Fruit fly (Drosophila melanogaster) whole organism, embryonic: ENCODE data around the gene put.

Source experiments
- CG10366 ChIP-seq: fragments of 200-800 bp; sonication (Bioruptor generic); IDR thresholded peaks from 2 replicates; pipeline ENCODE4 v1.3.6; 2022; ENCODE audit warnings: missing biosample characterization, missing genetic modification characterization
- CG13775 ChIP-seq: fragments of 200-800 bp; sonication (Bioruptor generic); optimal IDR thresholded peaks from 3 replicates; lab custom pipeline; 2017; ENCODE audit warnings: missing biosample characterization, mild to moderate bottlenecking, missing genetic modification characterization
- CG15073 ChIP-seq: fragments of 200-800 bp; sonication (Bioruptor generic); optimal IDR thresholded peaks from 2 replicates; lab custom pipeline; 2016; ENCODE audit warnings: missing biosample characterization, missing genetic modification characterization
- CG15514 ChIP-seq: fragments of 200-800 bp; sonication (Bioruptor generic); optimal IDR thresholded peaks from 3 replicates; lab custom pipeline; 2017; ENCODE audit warnings: missing biosample characterization, missing genetic modification characterization, mild to moderate bottlenecking, moderate library complexity, missing genetic modification reagents
- CG2129 ChIP-seq: fragments of 200-800 bp; sonication (Bioruptor generic); IDR thresholded peaks from 2 replicates; pipeline ENCODE4 v1.3.6; 2022; ENCODE audit warnings: missing biosample characterization, missing genetic modification characterization; ENCODE audit not compliant: partially characterized antibody
- CG30020 ChIP-seq: fragments of 200-800 bp; optimal IDR thresholded peaks from 2 replicates; lab custom pipeline; 2019; ENCODE audit warnings: missing biosample characterization, mild to moderate bottlenecking, missing genetic modification characterization, moderate library complexity
- CG3065 ChIP-seq: fragments of 200-800 bp; sonication (Bioruptor generic); optimal IDR thresholded peaks from 2 replicates; lab custom pipeline; 2016; ENCODE audit warnings: missing biosample characterization, missing genetic modification characterization
- CG31388 ChIP-seq: fragments of 200-800 bp; sonication (Bioruptor generic); optimal IDR thresholded peaks from 2 replicates; lab custom pipeline; 2016; ENCODE audit warnings: missing biosample characterization, missing genetic modification characterization
- CG31441 ChIP-seq: fragments of 200-800 bp; sonication (Bioruptor generic); IDR thresholded peaks from 2 replicates; pipeline ENCODE4 v1.3.6; 2022; ENCODE audit warnings: missing biosample characterization, missing genetic modification characterization
- CG32767 ChIP-seq: fragments of 200-800 bp; sonication (Bioruptor generic); IDR thresholded peaks from 2 replicates; pipeline ENCODE4 v1.3.6; 2022; ENCODE audit warnings: missing biosample characterization, missing genetic modification characterization
- CG33557 ChIP-seq: fragments of 200-800 bp; sonication (Bioruptor generic); optimal IDR thresholded peaks from 2 replicates; lab custom pipeline; 2019; ENCODE audit warnings: missing biosample characterization, mild to moderate bottlenecking, missing genetic modification characterization, moderate library complexity
- CG3995 ChIP-seq: fragments of 200-800 bp; sonication (Bioruptor generic); optimal IDR thresholded peaks from 3 replicates; lab custom pipeline; 2016; ENCODE audit warnings: missing biosample characterization, missing genetic modification characterization
- CG4617 ChIP-seq: fragments of 200-800 bp; sonication (Bioruptor generic); optimal IDR thresholded peaks from 3 replicates; lab custom pipeline; 2016; ENCODE audit warnings: missing biosample characterization, missing genetic modification characterization, borderline replicate concordance
- CG6813 ChIP-seq: fragments of 200-800 bp; sonication (Bioruptor generic); optimal IDR thresholded peaks from 2 replicates; lab custom pipeline; 2017; ENCODE audit warnings: missing biosample characterization, missing genetic modification characterization, mild to moderate bottlenecking, moderate library complexity, missing genetic modification reagents
- CG7357 ChIP-seq: fragments of 200-800 bp; sonication (Bioruptor generic); IDR thresholded peaks from 3 replicates; pipeline ENCODE4 v1.3.6; 2022; ENCODE audit warnings: missing biosample characterization, missing genetic modification characterization
- CG8388 ChIP-seq: fragments of 200-800 bp; sonication (Bioruptor generic); optimal IDR thresholded peaks from 2 replicates; lab custom pipeline; 2019; ENCODE audit warnings: missing biosample characterization, mild to moderate bottlenecking, missing genetic modification characterization, moderate library complexity
- CkIIα-i1 ChIP-seq: fragments of 200-800 bp; sonication (Bioruptor generic); IDR thresholded peaks from 2 replicates; pipeline ENCODE4 v1.3.6; 2022; ENCODE audit warnings: missing biosample characterization, missing genetic modification characterization
- Doc2 ChIP-seq: fragments of 200-800 bp; sonication (Bioruptor generic); IDR thresholded peaks from 2 replicates; pipeline ENCODE4 v1.3.6; 2022; ENCODE audit warnings: missing biosample characterization, missing genetic modification characterization
- Fer2 ChIP-seq: fragments of 200-800 bp; sonication (Bioruptor generic); optimal IDR thresholded peaks from 2 replicates; lab custom pipeline; 2018; ENCODE audit warnings: missing biosample characterization, mild to moderate bottlenecking, missing genetic modification characterization, moderate library complexity
- HHEX ChIP-seq: fragments of 200-800 bp; sonication (Bioruptor generic); optimal IDR thresholded peaks from 3 replicates; lab custom pipeline; 2017; ENCODE audit warnings: missing biosample characterization, mild to moderate bottlenecking, missing genetic modification characterization, missing genetic modification reagents
- Hand ChIP-seq: fragments of 200-800 bp; sonication (Bioruptor generic); optimal IDR thresholded peaks from 2 replicates; lab custom pipeline; 2017; ENCODE audit warnings: mild to moderate bottlenecking, missing biosample characterization, missing genetic modification reagents, missing genetic modification characterization
- Hr3 ChIP-seq: fragments of 200-800 bp; sonication (Bioruptor generic); optimal IDR thresholded peaks from 3 replicates; lab custom pipeline; 2016; ENCODE audit warnings: missing biosample characterization, missing genetic modification characterization
- Kr ChIP-seq: fragments of 200-800 bp; sonication (Bioruptor generic); optimal IDR thresholded peaks from 2 replicates; lab custom pipeline; 2017; ENCODE audit warnings: missing biosample characterization, mild to moderate bottlenecking, missing genetic modification characterization
- Lpt ChIP-seq: fragments of >200 bp; optimal IDR thresholded peaks from 2 replicates; lab custom pipeline; 2018; ENCODE audit warnings: missing biosample characterization, missing genetic modification characterization
- Mad ChIP-seq: fragments of 200-800 bp; sonication (Bioruptor generic); optimal IDR thresholded peaks from 2 replicates; lab custom pipeline; 2016; ENCODE audit warnings: missing biosample characterization, missing genetic modification characterization
- Max ChIP-seq: fragments of 200-800 bp; sonication (Bioruptor generic); optimal IDR thresholded peaks from 2 replicates; lab custom pipeline; 2016; ENCODE audit warnings: missing biosample characterization, mild to moderate bottlenecking, missing genetic modification characterization
- Meics ChIP-seq: fragments of 200-800 bp; sonication (Bioruptor generic); optimal IDR thresholded peaks from 2 replicates; lab custom pipeline; 2017; ENCODE audit warnings: missing biosample characterization, mild to moderate bottlenecking, missing genetic modification characterization
- TFAM ChIP-seq: fragments of 200-800 bp; sonication (Bioruptor generic); optimal IDR thresholded peaks from 2 replicates; lab custom pipeline; 2017; ENCODE audit warnings: missing biosample characterization, missing genetic modification characterization, inconsistent platforms
- Tbp ChIP-seq: fragments of >200 bp; optimal IDR thresholded peaks from 2 replicates; lab custom pipeline; 2018; ENCODE audit warnings: missing biosample characterization, missing genetic modification characterization
- bab2 ChIP-seq: fragments of 200-800 bp; sonication (Bioruptor generic); optimal IDR thresholded peaks from 2 replicates; lab custom pipeline; 2016; ENCODE audit warnings: missing biosample characterization, missing genetic modification characterization
- bcd ChIP-seq: fragments of 200-800 bp; sonication (Bioruptor generic); optimal IDR thresholded peaks from 2 replicates; lab custom pipeline; 2017; ENCODE audit warnings: missing biosample characterization, mild to moderate bottlenecking, missing genetic modification characterization
- cas ChIP-seq: fragments of 200-800 bp; sonication (Bioruptor generic); IDR thresholded peaks from 2 replicates; pipeline ENCODE4 v1.3.6; 2022; ENCODE audit warnings: missing biosample characterization, missing genetic modification characterization
- cato ChIP-seq: fragments of 200-800 bp; sonication (Bioruptor generic); optimal IDR thresholded peaks from 2 replicates; lab custom pipeline; 2016; ENCODE audit warnings: missing biosample characterization, missing genetic modification characterization, borderline replicate concordance
- chm ChIP-seq: fragments of 200-800 bp; sonication (Bioruptor generic); IDR thresholded peaks from 2 replicates; pipeline ENCODE4 v1.3.6; 2022; ENCODE audit warnings: missing biosample characterization, missing genetic modification characterization
- ci ChIP-seq: fragments of 200-800 bp; sonication (Bioruptor generic); IDR thresholded peaks from 3 replicates; pipeline ENCODE4 v1.3.6; 2022; ENCODE audit warnings: missing biosample characterization, missing genetic modification characterization
- dimm ChIP-seq: fragments of 200-800 bp; sonication (Bioruptor generic); IDR thresholded peaks from 2 replicates; pipeline ENCODE4 v1.3.6; 2022; ENCODE audit warnings: missing biosample characterization, missing genetic modification characterization
- ems ChIP-seq: fragments of 200-800 bp; sonication (Bioruptor generic); optimal IDR thresholded peaks from 3 replicates; lab custom pipeline; 2016; ENCODE audit warnings: missing biosample characterization, missing genetic modification characterization
- fu2 ChIP-seq: fragments of 200-800 bp; sonication (Bioruptor generic); optimal IDR thresholded peaks from 2 replicates; lab custom pipeline; 2016; ENCODE audit warnings: missing biosample characterization, missing genetic modification characterization
- gsb ChIP-seq: fragments of 200-800 bp; sonication (Bioruptor generic); IDR thresholded peaks from 2 replicates; pipeline ENCODE4 v1.3.6; 2022; ENCODE audit warnings: missing biosample characterization, missing genetic modification characterization
- gt ChIP-seq: fragments of 200-800 bp; sonication (Bioruptor generic); IDR thresholded peaks from 2 replicates; pipeline ENCODE4 v1.3.6; 2022; ENCODE audit warnings: missing biosample characterization, missing genetic modification characterization
- ham ChIP-seq: fragments of 200-800 bp; sonication (Bioruptor generic); IDR thresholded peaks from 2 replicates; pipeline ENCODE4 v1.3.6; 2022; ENCODE audit warnings: missing biosample characterization, missing genetic modification characterization
- kay ChIP-seq: fragments of 200-800 bp; sonication (Bioruptor generic); optimal IDR thresholded peaks from 2 replicates; lab custom pipeline; 2016; ENCODE audit warnings: missing biosample characterization, missing genetic modification characterization
- mirr ChIP-seq: fragments of 200-800 bp; sonication (Bioruptor generic); optimal IDR thresholded peaks from 3 replicates; lab custom pipeline; 2018; ENCODE audit warnings: missing biosample characterization, mild to moderate bottlenecking, missing genetic modification characterization
- nerfin-1 ChIP-seq: fragments of 200-800 bp; sonication (Bioruptor generic); optimal IDR thresholded peaks from 3 replicates; lab custom pipeline; 2019; ENCODE audit warnings: missing biosample characterization, mild to moderate bottlenecking, missing genetic modification characterization, moderate library complexity
- otp ChIP-seq: fragments of 200-800 bp; sonication (Bioruptor generic); IDR thresholded peaks from 3 replicates; pipeline ENCODE4, ENCODE4 v1.3.6; 2022; ENCODE audit warnings: missing biosample characterization, missing genetic modification characterization
- p53 ChIP-seq: fragments of 200-800 bp; sonication (Bioruptor generic); optimal IDR thresholded peaks from 2 replicates; lab custom pipeline; 2016; ENCODE audit warnings: missing biosample characterization, missing genetic modification characterization
- sd ChIP-seq: fragments of 200-800 bp; sonication (Bioruptor generic); optimal IDR thresholded peaks from 3 replicates; lab custom pipeline; 2018; ENCODE audit warnings: missing biosample characterization, mild to moderate bottlenecking, missing genetic modification characterization, moderate library complexity
- slou ChIP-seq: fragments of 200-800 bp; sonication (Bioruptor generic); optimal IDR thresholded peaks from 3 replicates; lab custom pipeline; 2016; ENCODE audit warnings: missing biosample characterization, missing genetic modification characterization
- tin ChIP-seq: fragments of 200-800 bp; sonication (Bioruptor generic); optimal IDR thresholded peaks from 3 replicates; lab custom pipeline; 2016; ENCODE audit warnings: missing biosample characterization, missing genetic modification characterization
- zen ChIP-seq: fragments of 200-800 bp; sonication (Bioruptor generic); optimal IDR thresholded peaks from 3 replicates; lab custom pipeline; 2018; ENCODE audit warnings: missing biosample characterization, mild to moderate bottlenecking, missing genetic modification characterization, moderate library complexity

Gene put

DNA sequence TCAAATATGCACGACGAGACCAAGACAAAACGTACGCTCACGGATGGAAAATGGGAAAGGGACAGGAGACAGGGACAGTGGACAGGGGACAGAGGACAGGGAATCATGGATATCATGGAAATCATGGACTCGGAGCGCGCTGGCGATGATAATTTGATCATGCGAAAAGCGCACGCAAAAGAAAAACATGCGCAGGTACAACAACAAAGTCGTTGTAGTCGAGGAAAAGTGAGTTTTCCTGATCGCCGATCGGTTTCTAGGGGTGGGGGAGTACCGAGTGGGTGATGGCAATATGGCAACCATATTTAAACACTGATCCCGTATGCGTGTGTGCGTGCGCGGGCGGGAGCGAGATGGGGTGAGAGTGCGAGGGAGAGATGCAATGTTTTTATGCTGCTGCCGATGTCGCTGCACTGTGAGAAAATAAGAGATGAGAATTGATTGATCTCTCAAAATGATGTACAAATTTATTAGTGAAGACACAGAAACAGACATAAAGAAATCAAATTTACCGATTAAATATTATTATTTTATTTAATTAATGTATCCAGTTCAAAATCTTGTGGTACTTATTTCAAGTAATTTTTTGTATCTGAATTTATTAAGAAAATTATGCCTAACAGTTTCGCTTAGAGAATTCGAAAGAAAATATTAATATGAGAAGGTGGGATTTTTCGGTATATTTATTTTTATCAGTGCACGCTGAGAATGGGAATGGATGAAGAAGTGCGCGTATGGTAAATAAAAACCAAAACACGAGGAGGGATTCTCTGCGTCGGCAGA is 34.6 kb downstream of the put start (continued):
- peak; percentile 98 for TF ChIP-seq CG33557 (GFP tag; lab: Kevin White, UChicago)
- TF ChIP-seq CG10366 (GFP tag; lab: Robert Waterston, UW) = peak; percentile 52
- TF ChIP-seq Mad (GFP tag; lab: Kevin White, UChicago) = no peak
- peak; percentile 74 for TF ChIP-seq CG6813 (GFP tag; lab: Kevin White, UChicago)
- TF ChIP-seq zen = peak; percentile 95
- peak; percentile 40 for TF ChIP-seq sd (tag; lab: Kevin White, UChicago)
- peak; percentile 62 for TF ChIP-seq kay (GFP tag; lab: Kevin White, UChicago)
- TF ChIP-seq otp (GFP tag; lab: Robert Waterston, UW) = peak; percentile 77; the same call in 2 of the 3 replicates
- TF ChIP-seq bcd (GFP tag; lab: Kevin White, UChicago) = peak; percentile 86
- no peak for TF ChIP-seq bab2 (GFP tag; lab: Kevin White, UChicago)
- TF ChIP-seq CG31388 = peak; percentile 59
- no peak for TF ChIP-seq mirr (GFP tag; lab: Kevin White, UChicago)
- no peak for TF ChIP-seq Tbp (GFP tag; lab: Kevin White, UChicago)
- TF ChIP-seq HHEX (GFP tag; lab: Kevin White, UChicago) = peak; percentile 72
- TF ChIP-seq CG15073 (GFP tag; lab: Kevin White, UChicago) = peak; percentile 48
- TF ChIP-seq cas (GFP tag; lab: Robert Waterston, UW) = 0 out of 2 replicates have a peak, but pooled peaks have one; percentile 9
- peak; percentile 73 for TF ChIP-seq CG30020 (tag; lab: Kevin White, UChicago)
- peak; percentile 62; the same call in 1 of the 3 replicates for TF ChIP-seq ci (GFP tag; lab: Robert Waterston, UW)
- TF ChIP-seq CG3065 = no peak
- no peak for TF ChIP-seq gsb
- TF ChIP-seq tin (GFP tag; lab: Kevin White, UChicago) = peak; percentile 84
- TF ChIP-seq CG7357 = peak; percentile 67; the same call in 1 of the 3 replicates
- peak; percentile 47 for TF ChIP-seq CG4617 (GFP tag; lab: Kevin White, UChicago)
- TF ChIP-seq CG2129 = no peak
- TF ChIP-seq CG32767 (GFP tag; lab: Robert Waterston, UW) = peak; percentile 74
- TF ChIP-seq ems (GFP tag; lab: Kevin White, UChicago) = no peak
- TF ChIP-seq Hr3 (GFP tag; lab: Kevin White, UChicago) = peak; percentile 83
- peak; percentile 69 for TF ChIP-seq gt (GFP tag; lab: Robert Waterston, UW)
- peak; percentile 4 for TF ChIP-seq slou (GFP tag; lab: Kevin White, UChicago)
- TF ChIP-seq Lpt (GFP tag; lab: Kevin White, UChicago) = no peak
- peak; percentile 98 for TF ChIP-seq CG31441
- no peak for TF ChIP-seq Fer2
- TF ChIP-seq CG8388 (GFP tag; lab: Kevin White, UChicago) = peak; percentile 93
- TF ChIP-seq Max (GFP tag; lab: Kevin White, UChicago) = peak; percentile 73
- peak; percentile 93 for TF ChIP-seq CG13775 (GFP tag; lab: Kevin White, UChicago)
- TF ChIP-seq Meics (GFP tag; lab: Kevin White, UChicago) = peak; percentile 45
- TF ChIP-seq nerfin-1 (tag; lab: Kevin White, UChicago) = peak; percentile 73
- no peak for TF ChIP-seq fu2 (GFP tag; lab: Kevin White, UChicago)
- TF ChIP-seq CkIIα-i1 (GFP tag; lab: Robert Waterston, UW) = no peak
- TF ChIP-seq Hand (GFP tag; lab: Kevin White, UChicago) = peak; percentile 12
- TF ChIP-seq cato (GFP tag; lab: Kevin White, UChicago) = peak; percentile 73
- TF ChIP-seq Doc2 (GFP tag; lab: Robert Waterston, UW) = no peak
- TF ChIP-seq TFAM (GFP tag; lab: Kevin White, UChicago) = peak; percentile 59
- no peak for TF ChIP-seq CG15514 (GFP tag; lab: Kevin White, UChicago)
- no peak for TF ChIP-seq ham
- TF ChIP-seq Kr = peak; percentile 94
- no peak for TF ChIP-seq p53
- peak; percentile 21; the same call in 1 of the 2 replicates for TF ChIP-seq chm
- peak; percentile 43; the same call in 1 of the 2 replicates for TF ChIP-seq dimm
- TF ChIP-seq CG3995 = no peak
